Worm (Caenorhabditis elegans): ENCODE data around the gene cup-15.

Gene cup-15

ce11 chrII:9314733-9315132 lies 38.1 kb upstream of the cup-15 start:
- TF ChIP-seq peb-1 (tag; optimal IDR thresholded peaks at IDR 0.05) (no peak), R02D3.7 (tag; optimal IDR thresholded peaks at IDR 0.05) (no peak), unc-62 (GFP tag; optimal IDR thresholded peaks at IDR 0.05) (no peak), C34F6.9 (tag; optimal IDR thresholded peaks at IDR 0.05) (no peak), nhr-11 (tag; optimal IDR thresholded peaks at IDR 0.05) (no peak), gmeb-1 (tag; optimal IDR thresholded peaks at IDR 0.05) (no peak), F13H6.1 (tag; optimal IDR thresholded peaks at IDR 0.05) (peak; percentile 46), nhr-129 (tag; optimal IDR thresholded peaks at IDR 0.05) (peak; percentile 6)

DNA sequence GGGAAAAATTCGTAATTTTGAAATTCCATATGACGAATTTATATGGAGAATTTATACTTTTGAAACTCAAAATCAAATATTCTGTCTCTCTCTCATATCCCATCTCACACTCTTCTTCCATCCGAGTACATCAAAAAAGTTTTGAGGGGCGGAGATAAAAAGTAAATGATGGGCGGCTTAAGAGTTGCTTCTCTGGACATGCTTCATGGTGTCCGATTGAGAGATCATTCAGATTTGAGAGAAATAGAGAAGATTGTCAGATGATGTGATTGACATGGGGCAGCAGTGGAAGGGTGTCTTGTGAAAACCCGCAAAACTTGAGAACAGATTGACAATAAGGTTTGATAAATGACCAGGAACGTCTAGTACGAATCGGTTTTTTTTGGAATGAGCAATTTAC lies 37.1 kb upstream of the cup-15 start:
- TF ChIP-seq nhr-77 (tag; optimal IDR thresholded peaks at IDR 0.05) (no peak), nhr-25 (tag; optimal IDR thresholded peaks at IDR 0.05) (no peak), C34F6.9 (tag; optimal IDR thresholded peaks at IDR 0.05) (peak; percentile 37), nhr-129 (tag; optimal IDR thresholded peaks at IDR 0.05) (peak; percentile 33), sma-9 (GFP tag; optimal IDR thresholded peaks at IDR 0.05) (no peak), sma-9 (tag; optimal IDR thresholded peaks at IDR 0.05) (no peak)

DNA sequence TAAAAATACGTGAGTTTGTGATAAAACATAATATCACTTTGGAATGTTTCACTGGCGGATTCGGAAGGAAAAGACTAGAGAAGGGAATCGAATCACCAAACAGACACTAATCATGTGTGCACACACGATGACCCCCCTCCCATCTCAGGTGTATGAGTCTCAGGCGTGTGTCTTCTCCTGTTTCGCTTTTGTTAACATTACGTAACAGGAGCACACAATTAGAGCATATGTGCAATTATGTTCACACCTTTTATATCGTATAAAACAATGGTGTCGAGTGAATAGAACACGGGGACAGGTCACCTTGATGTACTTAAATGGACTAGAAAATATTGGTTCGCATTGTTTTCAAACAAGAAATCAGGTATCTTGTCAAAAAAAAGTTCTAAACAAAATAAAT lies 36.0 kb upstream of the cup-15 start:
- TF ChIP-seq nhr-129 (tag; optimal IDR thresholded peaks at IDR 0.05) = peak; percentile 2
- no peak for TF ChIP-seq nhr-237 (tag; optimal IDR thresholded peaks at IDR 0.05)

ce11 chrII:9319058-9319915 lies 33.5 kb upstream of the cup-15 start, which contains the start of the genes csa-1 and wdfy-2:
csa-1 (minus strand) TSS chrII:9319726.
wdfy-2 (plus strand) TSS chrII:9319865.
- TF ChIP-seq unc-55 (GFP tag; optimal IDR thresholded peaks at IDR 0.05) (peak; percentile 20), gmeb-1 (tag; optimal IDR thresholded peaks at IDR 0.05) (peak; percentile 27), F13H6.1 (tag; optimal IDR thresholded peaks at IDR 0.05) (no peak), alr-1 (tag; optimal IDR thresholded peaks at IDR 0.05) (no peak), aly-2 (tag; optimal IDR thresholded peaks at IDR 0.05) (no peak), nhr-6 (tag; optimal IDR thresholded peaks at IDR 0.05) (no peak), nhr-129 (tag; optimal IDR thresholded peaks at IDR 0.05) (no peak), nhr-12 (tag; optimal IDR thresholded peaks at IDR 0.05) (no peak), ceh-16 (tag; optimal IDR thresholded peaks at IDR 0.05) (no peak), lin-13 (GFP tag; optimal IDR thresholded peaks at IDR 0.05) (no peak), ama-1 (optimal IDR thresholded peaks at IDR 0.05) (no peak), zag-1 (tag; optimal IDR thresholded peaks at IDR 0.05) (no peak), unc-39 (tag; optimal IDR thresholded peaks at IDR 0.05) (no peak), ztf-1 (GFP tag; conservative IDR thresholded peaks at IDR 0.05) (no peak), C34F6.9 (tag; optimal IDR thresholded peaks at IDR 0.05) (peak; percentile 41), ZK546.5 (tag; optimal IDR thresholded peaks at IDR 0.05) (no peak), egl-27 (tag; optimal IDR thresholded peaks at IDR 0.05) (no peak), nhr-21 (tag; optimal IDR thresholded peaks at IDR 0.05) (no peak), blmp-1 (tag; optimal IDR thresholded peaks at IDR 0.05; ENCODE audit: insufficient read depth) (no peak), fos-1 (tag; optimal IDR thresholded peaks at IDR 0.05) (peak; percentile 47)

- no peak for TF ChIP-seq nhr-129 (tag; optimal IDR thresholded peaks at IDR 0.05)
- no peak for TF ChIP-seq peb-1 (tag; optimal IDR thresholded peaks at IDR 0.05)
- TF ChIP-seq crh-2 (tag; optimal IDR thresholded peaks at IDR 0.05) = peak; percentile 20
- TF ChIP-seq ztf-4 (tag; optimal IDR thresholded peaks at IDR 0.05) = no peak
- no peak for TF ChIP-seq sma-9 (GFP tag; optimal IDR thresholded peaks at IDR 0.05)
- TF ChIP-seq sma-9 (tag; optimal IDR thresholded peaks at IDR 0.05) = no peak
- no peak for TF ChIP-seq nhr-25 (tag; optimal IDR thresholded peaks at IDR 0.05)
- no peak for TF ChIP-seq mbf-1 (tag; optimal IDR thresholded peaks at IDR 0.05)
- TF ChIP-seq elt-3 (tag; optimal IDR thresholded peaks at IDR 0.05) = no peak
- no peak for TF ChIP-seq nhr-11 (tag; optimal IDR thresholded peaks at IDR 0.05)
- TF ChIP-seq aly-2 (tag; optimal IDR thresholded peaks at IDR 0.05) = no peak
- TF ChIP-seq nhr-21 (tag; optimal IDR thresholded peaks at IDR 0.05) = no peak
- TF ChIP-seq R02D3.7 (tag; optimal IDR thresholded peaks at IDR 0.05) = no peak
- TF ChIP-seq F13H6.1 (tag; optimal IDR thresholded peaks at IDR 0.05) = no peak
- TF ChIP-seq C34F6.9 (tag; optimal IDR thresholded peaks at IDR 0.05) = peak; percentile 72
- TF ChIP-seq unc-55 (GFP tag; optimal IDR thresholded peaks at IDR 0.05) = peak; percentile 69
- no peak for TF ChIP-seq unc-39 (tag; optimal IDR thresholded peaks at IDR 0.05)
- TF ChIP-seq elt-1 (tag; optimal IDR thresholded peaks at IDR 0.05) = no peak
- TF ChIP-seq zag-1 (tag; optimal IDR thresholded peaks at IDR 0.05) = no peak
- TF ChIP-seq skn-1 (tag; optimal IDR thresholded peaks at IDR 0.05) = no peak
- TF ChIP-seq snpc-4 (tag; optimal IDR thresholded peaks at IDR 0.05) = no peak
- peak in 1 of 2 experiments; percentile 62 for TF ChIP-seq lsy-2 (tag; optimal IDR thresholded peaks at IDR 0.05)
- no peak for TF ChIP-seq blmp-1 (tag; optimal IDR thresholded peaks at IDR 0.05; ENCODE audit: insufficient read depth)
- TF ChIP-seq lin-39 (tag; optimal IDR thresholded peaks at IDR 0.05) = no peak
- no peak for TF ChIP-seq alr-1 (tag; optimal IDR thresholded peaks at IDR 0.05)
- TF ChIP-seq mdl-1 (tag; optimal IDR thresholded peaks at IDR 0.05) = no peak
- TF ChIP-seq dmd-4 (tag; optimal IDR thresholded peaks at IDR 0.05) = no peak
- no peak for TF ChIP-seq mab-5 (tag; optimal IDR thresholded peaks at IDR 0.05)
- no peak for TF ChIP-seq nhr-12 (tag; optimal IDR thresholded peaks at IDR 0.05)
- no peak for TF ChIP-seq ztf-1 (GFP tag; conservative IDR thresholded peaks at IDR 0.05)
- TF ChIP-seq fos-1 (tag; optimal IDR thresholded peaks at IDR 0.05) = peak; percentile 20
- TF ChIP-seq lin-13 (GFP tag; optimal IDR thresholded peaks at IDR 0.05) = peak; percentile 23
- no peak for TF ChIP-seq ztf-11 (tag; optimal IDR thresholded peaks at IDR 0.05)
Measured at ce11 chrII:9322870-9323349, 29.9 kb upstream of the cup-15 start, which contains the start of gene rab-39. rab-39 (minus strand) TSS chrII:9322920.
